Fruit fly (Drosophila melanogaster): Measurements from ENCODE around the gene CG10365.

dm6 chr3R:23682203-23682602 is 40.9 kb upstream of the CG10365 start, which contains the start of gene CG16710:
- TF ChIP-seq pan (optimal IDR thresholded peaks at IDR 0.05) = no peak
- TF ChIP-seq CG8478 (optimal IDR thresholded peaks at IDR 0.05) = no peak
